Worm (Caenorhabditis elegans): ENCODE results near the gene nhr-134.

DNA sequence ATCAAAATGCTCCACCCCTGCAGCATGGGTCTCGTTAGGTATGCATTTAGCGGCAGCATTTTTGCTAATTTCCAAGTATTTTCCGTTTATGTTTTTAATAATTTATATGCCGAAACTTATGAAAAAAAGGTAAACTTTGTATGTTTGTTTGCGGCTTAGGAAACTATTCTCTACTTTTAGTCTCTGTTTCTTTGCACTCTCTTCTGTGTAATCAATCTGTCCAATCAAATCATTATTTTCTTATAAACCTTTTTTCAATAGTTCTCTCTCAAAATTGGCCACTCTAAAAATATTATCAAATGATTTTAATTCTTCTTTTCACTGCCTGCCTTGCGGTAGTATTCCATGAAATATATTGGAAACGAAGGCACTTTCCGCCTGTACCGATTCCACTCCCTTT, 7.0 kb downstream of the nhr-134 start:
- TF ChIP-seq lin-13 (GFP tag; optimal IDR thresholded peaks at IDR 0.05) = no peak
- no peak for TF ChIP-seq hpl-2 (GFP tag; optimal IDR thresholded peaks at IDR 0.05)
- no peak for TF ChIP-seq ceh-82 (tag; optimal IDR thresholded peaks at IDR 0.05)
- no peak for TF ChIP-seq ets-5 (GFP tag; IDR thresholded peaks at IDR 0.05)
- TF ChIP-seq rnt-1 (tag; optimal IDR thresholded peaks at IDR 0.05) = no peak
- TF ChIP-seq nhr-77 (tag; optimal IDR thresholded peaks at IDR 0.05) = no peak
- no peak for TF ChIP-seq ama-1 (optimal IDR thresholded peaks at IDR 0.05)
- TF ChIP-seq Y116A8C.19 (tag; optimal IDR thresholded peaks at IDR 0.05; ENCODE audit: borderline replicate concordance) = no peak
- TF ChIP-seq hlh-4 (tag; optimal IDR thresholded peaks at IDR 0.05) = no peak
- TF ChIP-seq dpl-1 (GFP tag; optimal IDR thresholded peaks at IDR 0.05) = no peak
- TF ChIP-seq lin-39 (tag; optimal IDR thresholded peaks at IDR 0.05) = no peak
- no peak for TF ChIP-seq aha-1 (tag; optimal IDR thresholded peaks at IDR 0.05)
